Worm (Caenorhabditis elegans) whole organism, L2 larva: ENCODE results near the gene Y38E10A.35.

Experiments used
- ZK546.5 ChIP-seq: sonication (generic microtip); optimal IDR thresholded peaks from 2 replicates; lab custom pipeline; 2017; ENCODE audit warnings: missing biosample characterization, missing genetic modification characterization
- aly-2 ChIP-seq: fragments of 150-350 bp; optimal IDR thresholded peaks from 2 replicates; lab custom pipeline; 2014; ENCODE audit warnings: missing biosample characterization, missing genetic modification characterization
- dmd-4 ChIP-seq: sonication (generic microtip); optimal IDR thresholded peaks from 2 replicates; lab custom pipeline; 2017; ENCODE audit warnings: missing biosample characterization, missing genetic modification characterization
- elt-3 ChIP-seq: sonication (generic microtip); optimal IDR thresholded peaks from 2 replicates; lab custom pipeline; 2017; ENCODE audit warnings: missing biosample characterization, missing genetic modification characterization
- mdl-1 ChIP-seq, 2 experiments: fragments of 150-350 bp in 1 of 2; sonication (generic microtip) in 1 of 2; optimal IDR thresholded peaks; 2 replicates each; lab custom pipeline; 2017; ENCODE audit warnings: missing biosample characterization in 2 of 2, missing genetic modification characterization in 2 of 2
- nhr-12 ChIP-seq: fragments of 150-350 bp; optimal IDR thresholded peaks from 2 replicates; lab custom pipeline; 2014; ENCODE audit warnings: missing biosample characterization, missing genetic modification characterization
- nhr-6 ChIP-seq: fragments of 150-350 bp; optimal IDR thresholded peaks from 2 replicates; lab custom pipeline; 2014; ENCODE audit warnings: missing biosample characterization, missing genetic modification characterization
- peb-1 ChIP-seq: fragments of 150-350 bp; optimal IDR thresholded peaks from 2 replicates; lab custom pipeline; 2014; ENCODE audit warnings: missing biosample characterization, missing genetic modification characterization
- snpc-4 ChIP-seq: fragments of 150-350 bp; optimal IDR thresholded peaks from 2 replicates; lab custom pipeline; 2014; ENCODE audit warnings: missing biosample characterization, missing genetic modification characterization
- zag-1 ChIP-seq: fragments of 150-350 bp; optimal IDR thresholded peaks from 2 replicates; lab custom pipeline; 2014; ENCODE audit warnings: missing biosample characterization, missing genetic modification characterization

DNA sequence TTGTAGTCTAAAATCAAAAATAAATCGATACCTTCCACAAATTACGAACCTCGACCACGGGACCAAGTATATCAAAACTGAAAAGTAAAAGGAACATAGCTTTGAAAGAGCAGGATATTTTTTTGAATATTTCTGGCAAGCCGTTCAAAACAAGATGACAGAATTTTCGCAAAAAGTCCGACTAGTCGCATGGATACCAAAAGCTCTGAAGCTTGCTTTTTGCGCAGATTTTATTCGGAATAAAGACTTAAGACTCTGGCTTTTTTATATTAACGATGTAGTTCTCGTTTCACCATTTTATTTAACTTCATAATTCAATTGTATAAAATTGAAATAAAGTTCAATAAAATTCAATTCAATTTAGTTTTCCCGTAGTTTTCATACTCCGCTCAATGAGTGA is 881 bp upstream of the Y38E10A.35 start, which contains the start of gene Y38E10A.2:
- no peak for TF ChIP-seq nhr-6
- no peak for TF ChIP-seq peb-1
- TF ChIP-seq ZK546.5 = no peak
- TF ChIP-seq snpc-4 = no peak
- no peak for TF ChIP-seq nhr-12 (tag; lab: Kevin White, UChicago)
- TF ChIP-seq zag-1 (tag; lab: Kevin White, UChicago) = no peak
- TF ChIP-seq dmd-4 (tag; lab: Kevin White, UChicago) = no peak
- no peak for TF ChIP-seq elt-3 (tag; lab: Kevin White, UChicago)
- TF ChIP-seq mdl-1 (tag; optimal IDR thresholded peaks at IDR 0.05; lab: Kevin White, UChicago) = no peak
- TF ChIP-seq aly-2 (tag; lab: Kevin White, UChicago) = no peak
